Fruit fly (Drosophila melanogaster) whole organism, embryonic: ENCODE results near the gene Drgx.

Experiments used
- Abd-B ChIP-seq: fragments of 200-800 bp; sonication (Bioruptor generic); optimal IDR thresholded peaks from 2 replicates; lab custom pipeline; 2018; ENCODE audit warnings: missing biosample characterization, mild to moderate bottlenecking, missing genetic modification characterization, moderate library complexity
- Ada2b ChIP-seq: fragments of 200-800 bp; sonication (Bioruptor generic); IDR thresholded peaks from 2 replicates; pipeline ENCODE4 v1.3.6; 2022; ENCODE audit warnings: missing biosample characterization, missing genetic modification characterization
- CG10209 ChIP-seq: fragments of 200-800 bp; sonication (Bioruptor generic); optimal IDR thresholded peaks from 3 replicates; lab custom pipeline; 2017; ENCODE audit warnings: missing biosample characterization, mild to moderate bottlenecking, missing genetic modification characterization, missing genetic modification reagents
- CG11085 ChIP-seq: fragments of 200-800 bp; sonication (Bioruptor generic); IDR thresholded peaks from 2 replicates; pipeline ENCODE4 v1.3.6; 2022; ENCODE audit warnings: missing biosample characterization, missing genetic modification characterization
- CG12299 ChIP-seq: fragments of 200-800 bp; sonication (Bioruptor generic); optimal IDR thresholded peaks from 2 replicates; lab custom pipeline; 2018; ENCODE audit warnings: missing biosample characterization, mild to moderate bottlenecking, missing genetic modification characterization
- CG1233 ChIP-seq: fragments of 200-800 bp; sonication (Bioruptor generic); optimal IDR thresholded peaks from 4 replicates; lab custom pipeline; 2018; ENCODE audit warnings: missing biosample characterization, mild to moderate bottlenecking, missing genetic modification characterization
- CG12744 ChIP-seq: fragments of 200-800 bp; sonication (Bioruptor generic); optimal IDR thresholded peaks from 2 replicates; lab custom pipeline; 2016; ENCODE audit warnings: missing biosample characterization, missing genetic modification characterization
- CG1603 ChIP-seq: fragments of 200-800 bp; sonication (Bioruptor generic); optimal IDR thresholded peaks from 2 replicates; lab custom pipeline; 2019; ENCODE audit warnings: missing biosample characterization, mild to moderate bottlenecking, missing genetic modification characterization, moderate library complexity
- CG17361 ChIP-seq: fragments of 200-800 bp; sonication (Bioruptor generic); IDR thresholded peaks from 3 replicates; pipeline ENCODE4 v1.3.6; 2022; ENCODE audit warnings: missing biosample characterization, missing genetic modification characterization
- CG17612 ChIP-seq: fragments of 200-800 bp; sonication (Bioruptor generic); IDR thresholded peaks from 2 replicates; pipeline ENCODE4 v1.3.6; 2022; ENCODE audit warnings: missing biosample characterization, missing genetic modification characterization
- CG2129 ChIP-seq: fragments of 200-800 bp; sonication (Bioruptor generic); IDR thresholded peaks from 2 replicates; pipeline ENCODE4 v1.3.6; 2022; ENCODE audit warnings: missing biosample characterization, missing genetic modification characterization; ENCODE audit not compliant: partially characterized antibody
- CG3281 ChIP-seq: fragments of 200-800 bp; sonication (Bioruptor generic); optimal IDR thresholded peaks from 3 replicates; lab custom pipeline; 2017; ENCODE audit warnings: missing biosample characterization, mild to moderate bottlenecking, missing genetic modification characterization
- CG34376 ChIP-seq: fragments of 200-800 bp; sonication (Bioruptor generic); optimal IDR thresholded peaks from 2 replicates; lab custom pipeline; 2018; ENCODE audit warnings: missing biosample characterization, mild to moderate bottlenecking, missing genetic modification characterization
- CG4404 ChIP-seq: fragments of 200-800 bp; sonication (Bioruptor generic); IDR thresholded peaks from 2 replicates; pipeline ENCODE4 v1.3.6; 2022; ENCODE audit warnings: missing biosample characterization, missing genetic modification characterization
- CG4730 ChIP-seq: fragments of 200-800 bp; sonication (Bioruptor generic); IDR thresholded peaks from 2 replicates; pipeline ENCODE4 v1.3.6; 2022; ENCODE audit warnings: missing biosample characterization, missing genetic modification characterization
- CG6272 ChIP-seq: fragments of 200-800 bp; sonication (Bioruptor generic); IDR thresholded peaks from 2 replicates; pipeline ENCODE4 v1.3.6; 2022; ENCODE audit warnings: missing biosample characterization, missing genetic modification characterization
- CG7928 ChIP-seq: fragments of 200-800 bp; sonication (Bioruptor generic); optimal IDR thresholded peaks from 2 replicates; lab custom pipeline; 2017; ENCODE audit warnings: missing biosample characterization, mild to moderate bottlenecking, missing genetic modification characterization
- CG7963 ChIP-seq: fragments of 200-800 bp; sonication (Bioruptor generic); IDR thresholded peaks from 3 replicates; pipeline ENCODE4 v1.3.6; 2022; ENCODE audit warnings: missing biosample characterization, missing genetic modification characterization; ENCODE audit not compliant: partially characterized antibody
- CG8944 ChIP-seq: fragments of 200-800 bp; sonication (Bioruptor generic); optimal IDR thresholded peaks from 3 replicates; lab custom pipeline; 2016; ENCODE audit warnings: missing biosample characterization, missing genetic modification characterization
- CG9437 ChIP-seq: fragments of 200-800 bp; sonication (Bioruptor generic); optimal IDR thresholded peaks from 2 replicates; lab custom pipeline; 2018; ENCODE audit warnings: missing biosample characterization, mild to moderate bottlenecking, missing genetic modification characterization
- CG9817 ChIP-seq: fragments of 200-800 bp; sonication (Bioruptor generic); optimal IDR thresholded peaks from 2 replicates; lab custom pipeline; 2018; ENCODE audit warnings: missing biosample characterization, mild to moderate bottlenecking, missing genetic modification characterization, moderate library complexity
- Dek ChIP-seq: fragments of 200-800 bp; sonication (Bioruptor generic); optimal IDR thresholded peaks from 3 replicates; lab custom pipeline; 2019; ENCODE audit warnings: missing biosample characterization, mild to moderate bottlenecking, missing genetic modification characterization, moderate library complexity
- Doc2 ChIP-seq: fragments of 200-800 bp; sonication (Bioruptor generic); IDR thresholded peaks from 2 replicates; pipeline ENCODE4 v1.3.6; 2022; ENCODE audit warnings: missing biosample characterization, missing genetic modification characterization
- HLH54F ChIP-seq: fragments of 200-800 bp; sonication (Bioruptor generic); optimal IDR thresholded peaks from 3 replicates; lab custom pipeline; 2016; ENCODE audit warnings: missing biosample characterization, missing genetic modification characterization
- MBD-R2 ChIP-seq: fragments of 200-800 bp; sonication (Bioruptor generic); IDR thresholded peaks from 2 replicates; pipeline ENCODE4 v1.3.6; 2022; ENCODE audit warnings: missing biosample characterization, missing genetic modification characterization
- MTF-1 ChIP-seq: fragments of 200-800 bp; sonication (Bioruptor generic); optimal IDR thresholded peaks from 2 replicates; lab custom pipeline; 2018; ENCODE audit warnings: missing biosample characterization, mild to moderate bottlenecking, missing genetic modification characterization, borderline replicate concordance
- Mes4 ChIP-seq: fragments of 200-800 bp; sonication (Bioruptor generic); optimal IDR thresholded peaks from 2 replicates; lab custom pipeline; 2016; ENCODE audit warnings: missing biosample characterization, missing genetic modification characterization
- NC2β ChIP-seq: fragments of 200-800 bp; sonication (Bioruptor generic); optimal IDR thresholded peaks from 2 replicates; lab custom pipeline; 2016; ENCODE audit warnings: missing biosample characterization, missing genetic modification characterization
- NK7.1 ChIP-seq: fragments of 200-800 bp; sonication (Bioruptor generic); optimal IDR thresholded peaks from 3 replicates; lab custom pipeline; 2016; ENCODE audit warnings: missing biosample characterization, missing genetic modification characterization
- NfI ChIP-seq: fragments of 200-800 bp; sonication (Bioruptor generic); optimal IDR thresholded peaks from 3 replicates; lab custom pipeline; 2018; ENCODE audit warnings: missing biosample characterization, mild to moderate bottlenecking, missing genetic modification characterization, moderate library complexity
- Pdp1 ChIP-seq, 2 experiments: fragments of 200-800 bp; sonication (Bioruptor generic); optimal IDR thresholded peaks; 3 replicates each; lab custom pipeline; 2016; ENCODE audit warnings: missing biosample characterization in 2 of 2, missing genetic modification characterization in 2 of 2, mild to moderate bottlenecking in 1 of 2, moderate library complexity in 1 of 2
- Ravus ChIP-seq: fragments of 200-800 bp; sonication (Bioruptor generic); IDR thresholded peaks from 2 replicates; pipeline ENCODE4 v1.3.6; 2022; ENCODE audit warnings: missing biosample characterization, missing genetic modification characterization
- Rfx ChIP-seq: fragments of 200-800 bp; sonication (Bioruptor generic); IDR thresholded peaks from 2 replicates; pipeline ENCODE4 v1.3.6; 2022; ENCODE audit warnings: missing biosample characterization, missing genetic modification characterization
- Side ChIP-seq: fragments of 200-800 bp; sonication (Bioruptor generic); optimal IDR thresholded peaks from 2 replicates; lab custom pipeline; 2016; ENCODE audit warnings: missing biosample characterization, missing genetic modification characterization
- Tbp ChIP-seq: fragments of >200 bp; optimal IDR thresholded peaks from 2 replicates; lab custom pipeline; 2018; ENCODE audit warnings: missing biosample characterization, missing genetic modification characterization
- Vsx1 ChIP-seq: fragments of 200-800 bp; sonication (Bioruptor generic); optimal IDR thresholded peaks from 2 replicates; lab custom pipeline; 2017; ENCODE audit warnings: missing biosample characterization, mild to moderate bottlenecking, missing genetic modification characterization, missing genetic modification reagents
- cg ChIP-seq: fragments of 200-800 bp; sonication (Bioruptor generic); optimal IDR thresholded peaks from 3 replicates; lab custom pipeline; 2019; ENCODE audit warnings: missing biosample characterization, mild to moderate bottlenecking, missing genetic modification characterization, moderate library complexity
- corto ChIP-seq: fragments of 200-800 bp; sonication (Bioruptor generic); optimal IDR thresholded peaks from 2 replicates; lab custom pipeline; 2016; ENCODE audit warnings: missing biosample characterization, mild to moderate bottlenecking, missing genetic modification characterization, moderate library complexity
- dimm ChIP-seq: fragments of 200-800 bp; sonication (Bioruptor generic); IDR thresholded peaks from 2 replicates; pipeline ENCODE4 v1.3.6; 2022; ENCODE audit warnings: missing biosample characterization, missing genetic modification characterization
- dpn ChIP-seq, 2 experiments: fragments of 200-800 bp; sonication (Bioruptor generic); optimal IDR thresholded peaks; 3 replicates each; lab custom pipeline; 2016; ENCODE audit warnings: missing biosample characterization in 2 of 2, missing genetic modification characterization in 2 of 2
- eve ChIP-seq, 2 experiments: fragments of >200 bp; optimal IDR thresholded peaks; 2 replicates each; lab custom pipeline; 2017; ENCODE audit warnings: missing biosample characterization in 2 of 2, missing genetic modification characterization in 2 of 2
- hth ChIP-seq: fragments of >200 bp; optimal IDR thresholded peaks from 2 replicates; lab custom pipeline; 2017; ENCODE audit warnings: inconsistent platforms
- jing ChIP-seq: fragments of 200-800 bp; sonication (Bioruptor generic); optimal IDR thresholded peaks from 2 replicates; lab custom pipeline; 2018; ENCODE audit warnings: missing biosample characterization, mild to moderate bottlenecking, missing genetic modification characterization
- nau ChIP-seq: fragments of 200-800 bp; sonication (Bioruptor generic); optimal IDR thresholded peaks from 3 replicates; lab custom pipeline; 2017; ENCODE audit warnings: missing biosample characterization, mild to moderate bottlenecking, missing genetic modification characterization, missing genetic modification reagents
- peb ChIP-seq: fragments of 200-800 bp; sonication (Bioruptor generic); IDR thresholded peaks from 2 replicates; pipeline ENCODE4 v1.3.6; 2022; ENCODE audit warnings: missing biosample characterization, missing genetic modification characterization
- psq ChIP-seq: fragments of 200-800 bp; sonication (Bioruptor generic); optimal IDR thresholded peaks from 2 replicates; lab custom pipeline; 2017; ENCODE audit warnings: missing biosample characterization, missing genetic modification characterization
- slbo ChIP-seq: fragments of 200-800 bp; sonication (Bioruptor generic); IDR thresholded peaks from 2 replicates; pipeline ENCODE4 v1.3.6; 2022; ENCODE audit warnings: missing biosample characterization, missing genetic modification characterization
- stc ChIP-seq: fragments of 200-800 bp; sonication (Bioruptor generic); IDR thresholded peaks from 2 replicates; pipeline ENCODE4 v1.3.6; 2022; ENCODE audit warnings: missing biosample characterization, missing genetic modification characterization
- tll ChIP-seq, 2 experiments: fragments of 200-800 bp in 1 of 2; fragments of >200 bp in 1 of 2; sonication (Bioruptor generic) in 1 of 2; optimal IDR thresholded peaks; 2 replicates each; lab custom pipeline; 2017 to 2019; ENCODE audit warnings: missing biosample characterization in 2 of 2, missing genetic modification characterization in 2 of 2, mild to moderate bottlenecking in 1 of 2, moderate library complexity in 1 of 2
- usp ChIP-seq: fragments of >200 bp; optimal IDR thresholded peaks from 2 replicates; lab custom pipeline; 2017; ENCODE audit warnings: missing biosample characterization, missing genetic modification characterization

Drgx gene

dm6 chr2L:3670481-3670880 lies 7.9 kb downstream of the Drgx start, which contains the start of gene Sfp24Bc:
Gene Sfp24Bc (minus strand): TSS chr2L:3670581.
- TF ChIP-seq CG17612 (GFP tag; lab: Robert Waterston, UW) (no peak), peb (GFP tag; lab: Robert Waterston, UW) (no peak), tll (GFP tag; optimal IDR thresholded peaks at IDR 0.05; lab: Kevin White, UChicago) (no peak), Pdp1 (GFP tag; optimal IDR thresholded peaks at IDR 0.05; lab: Kevin White, UChicago) (peak in 1 of 2 experiments; percentile 54), CG1603 (tag; lab: Kevin White, UChicago) (no peak), dimm (GFP tag; lab: Robert Waterston, UW) (no peak)
- TF ChIP-seq, all 482 proteins: peak for 1

DNA sequence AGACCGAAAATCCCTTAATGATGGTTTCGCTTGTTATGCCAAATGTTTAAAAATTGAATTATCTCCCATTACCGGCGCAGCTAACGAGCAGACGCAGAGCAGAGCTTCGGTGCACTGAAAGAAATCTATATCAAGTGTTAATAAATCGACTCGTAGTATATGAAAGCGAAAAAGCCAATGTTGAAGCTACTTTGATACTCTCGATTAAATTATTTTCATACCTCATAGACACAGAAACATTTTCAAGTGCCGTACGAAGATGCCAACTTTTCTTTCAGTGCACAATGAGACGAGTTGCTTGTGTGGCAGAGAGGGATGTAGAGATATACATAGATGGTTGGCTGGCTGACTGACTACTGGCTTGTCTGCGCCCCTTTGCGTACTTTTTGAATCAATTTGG lies 13.2 kb downstream of the Drgx start:
- TF ChIP-seq CG10209, result no peak
- no peak for TF ChIP-seq usp (GFP tag; lab: Kevin White, UChicago)
- no peak for TF ChIP-seq cg (GFP tag; lab: Kevin White, UChicago)
- TF ChIP-seq Mes4 (GFP tag; lab: Kevin White, UChicago), result no peak
- TF ChIP-seq corto (GFP tag; lab: Kevin White, UChicago), result no peak
- no peak for TF ChIP-seq Tbp (GFP tag; lab: Kevin White, UChicago)
- TF ChIP-seq CG7928 (GFP tag; lab: Kevin White, UChicago), result no peak
- TF ChIP-seq CG1233, result no peak
- no peak for TF ChIP-seq Doc2 (GFP tag; lab: Robert Waterston, UW)
- TF ChIP-seq psq (GFP tag; lab: Kevin White, UChicago), result no peak
- no peak for TF ChIP-seq nau
- TF ChIP-seq slbo (GFP tag; lab: Robert Waterston, UW), result no peak
- no peak for TF ChIP-seq hth (lab: Kevin White, UChicago)
- TF ChIP-seq jing, result peak; percentile 33
- TF ChIP-seq CG2129 (GFP tag; lab: Robert Waterston, UW), result no peak
- no peak for TF ChIP-seq dpn (GFP tag; optimal IDR thresholded peaks at IDR 0.05; lab: Kevin White, UChicago)
- no peak for TF ChIP-seq Ravus (GFP tag; lab: Robert Waterston, UW)
- TF ChIP-seq CG4730 (GFP tag; lab: Robert Waterston, UW), result no peak
- peak; percentile 17 for TF ChIP-seq Side
- TF ChIP-seq CG9437 (GFP tag; lab: Kevin White, UChicago), result no peak
- no peak for TF ChIP-seq CG11085 (GFP tag; lab: Robert Waterston, UW)
- no peak for TF ChIP-seq CG3281 (GFP tag; lab: Kevin White, UChicago)
- TF ChIP-seq CG7963 (GFP tag; lab: Robert Waterston, UW), result no peak
- no peak for TF ChIP-seq CG17361 (GFP tag; lab: Robert Waterston, UW)
- TF ChIP-seq Abd-B (GFP tag; lab: Kevin White, UChicago), result no peak
- no peak for TF ChIP-seq stc
- peak; percentile 41; the same call in 1 of the 2 replicates for TF ChIP-seq CG4404 (GFP tag; lab: Robert Waterston, UW)
- no peak for TF ChIP-seq Rfx (GFP tag; lab: Robert Waterston, UW)
- TF ChIP-seq CG8944 (GFP tag; lab: Kevin White, UChicago), result no peak
- no peak for TF ChIP-seq Ada2b (GFP tag; lab: Robert Waterston, UW)
- no peak for TF ChIP-seq Dek (tag; lab: Kevin White, UChicago)
- no peak for TF ChIP-seq HLH54F
- TF ChIP-seq CG6272 (GFP tag; lab: Robert Waterston, UW), result no peak
- TF ChIP-seq NK7.1 (GFP tag; lab: Kevin White, UChicago), result no peak
- no peak for TF ChIP-seq CG12744 (GFP tag; lab: Kevin White, UChicago)
- TF ChIP-seq CG34376 (GFP tag; lab: Kevin White, UChicago), result no peak
- peak in 1 of 2 experiments; percentile 18 for TF ChIP-seq eve (GFP tag; optimal IDR thresholded peaks at IDR 0.05; lab: Kevin White, UChicago)
- TF ChIP-seq CG12299 (tag; lab: Kevin White, UChicago), result no peak
- TF ChIP-seq CG9817 (tag; lab: Kevin White, UChicago), result peak; percentile 4
- TF ChIP-seq MBD-R2, result no peak
- TF ChIP-seq Vsx1 (GFP tag; lab: Kevin White, UChicago), result no peak
- no peak for TF ChIP-seq NC2β (GFP tag; lab: Kevin White, UChicago)
- no peak for TF ChIP-seq MTF-1 (GFP tag; lab: Kevin White, UChicago)
- no peak for TF ChIP-seq NfI (GFP tag; lab: Kevin White, UChicago)
